Worm (Caenorhabditis elegans): Measurements from ENCODE around the gene T26C5.2.

- TF ChIP-seq flt-1 (GFP tag; IDR thresholded peaks at IDR 0.05) (no peak), ztf-29 (GFP tag; IDR thresholded peaks at IDR 0.05) (no peak)
Observed at ce11 chrII:9266755-9267154, 33.7 kb downstream of the T26C5.2 start, which contains the start of gene C01G6.2.

Measured in whole organism, midembryonic.